Fruit fly (Drosophila melanogaster): ENCODE results near the gene TwdlH.

The TwdlH gene

dm6 chr3R:26633432-26633831 lies at the start of gene TwdlH:
Gene TwdlH, plus strand, starts transcription at chr3R:26633732.
- no peak for TF ChIP-seq Jra (GFP tag; optimal IDR thresholded peaks at IDR 0.05)

dm6 chr3R:26588158-26588584 lies 45.4 kb upstream of the TwdlH start:
- TF ChIP-seq CG9705 (GFP tag; optimal IDR thresholded peaks at IDR 0.05) (no peak), Hnf4 (GFP tag; optimal IDR thresholded peaks at IDR 0.05) (peak; percentile 63), dmrt93B (GFP tag; optimal IDR thresholded peaks at IDR 0.05) (no peak), psq (GFP tag; optimal IDR thresholded peaks at IDR 0.05) (peak; percentile 52), Jra (GFP tag; optimal IDR thresholded peaks at IDR 0.05) (peak; percentile 47), Hr83 (GFP tag; optimal IDR thresholded peaks at IDR 0.05; ENCODE audit: poor library complexity, severe bottlenecking) (peak; percentile 53), pan (optimal IDR thresholded peaks at IDR 0.05) (no peak), woc (GFP tag; optimal IDR thresholded peaks at IDR 0.05) (no peak), CrebA (GFP tag; optimal IDR thresholded peaks at IDR 0.05; ENCODE audit: borderline replicate concordance) (no peak), Abd-B (GFP tag; optimal IDR thresholded peaks at IDR 0.05) (no peak), lola (GFP tag; optimal IDR thresholded peaks at IDR 0.05) (no peak), Dfd (GFP tag; optimal IDR thresholded peaks at IDR 0.05) (no peak), N (GFP tag; optimal IDR thresholded peaks at IDR 0.05) (no peak), tai (GFP tag; optimal IDR thresholded peaks at IDR 0.05) (peak; percentile 66), Dif (GFP tag; optimal IDR thresholded peaks at IDR 0.05; ENCODE audit: partially characterized antibody) (no peak), rgr (GFP tag; optimal IDR thresholded peaks at IDR 0.05) (peak; percentile 54), Myc (optimal IDR thresholded peaks at IDR 0.05) (no peak), dsf (GFP tag; optimal IDR thresholded peaks at IDR 0.05; ENCODE audit: borderline replicate concordance) (no peak), usp (GFP tag; optimal IDR thresholded peaks at IDR 0.05) (no peak), GATAd (GFP tag; optimal IDR thresholded peaks at IDR 0.05) (no peak), OdsH (GFP tag; optimal IDR thresholded peaks at IDR 0.05) (peak; percentile 24), brk (GFP tag; optimal IDR thresholded peaks at IDR 0.05) (peak; percentile 8), br (GFP tag; optimal IDR thresholded peaks at IDR 0.05) (peak; percentile 56), jim (GFP tag; optimal IDR thresholded peaks at IDR 0.05) (no peak), CG32264 (GFP tag; optimal IDR thresholded peaks at IDR 0.05) (no peak), Hr78 (GFP tag; optimal IDR thresholded peaks at IDR 0.05) (no peak), fru (GFP tag; optimal IDR thresholded peaks at IDR 0.05) (peak; percentile 32), Rel (GFP tag; optimal IDR thresholded peaks at IDR 0.05) (no peak), Rel (tag; optimal IDR thresholded peaks at IDR 0.05) (peak; percentile 2), sv (GFP tag; optimal IDR thresholded peaks at IDR 0.05) (no peak), Sp1 (GFP tag; optimal IDR thresholded peaks at IDR 0.05) (no peak), Mio (GFP tag; optimal IDR thresholded peaks at IDR 0.05) (no peak), foxo (GFP tag; optimal IDR thresholded peaks at IDR 0.05) (peak in 1 of 2 experiments; percentile 32), sage (GFP tag; optimal IDR thresholded peaks at IDR 0.05) (no peak), ey (GFP tag; optimal IDR thresholded peaks at IDR 0.05) (no peak), HLH106 (tag; optimal IDR thresholded peaks at IDR 0.05) (no peak), h (GFP tag; optimal IDR thresholded peaks at IDR 0.05) (peak; percentile 61), Vsx2 (GFP tag; optimal IDR thresholded peaks at IDR 0.05; ENCODE audit: partially characterized antibody) (no peak), dl (GFP tag; optimal IDR thresholded peaks at IDR 0.05; ENCODE audit: insufficient read depth in 1 of 2, partially characterized antibody in 2 of 2) (no peak)

- TF ChIP-seq dmrt93B (GFP tag; optimal IDR thresholded peaks at IDR 0.05) (no peak), CG9705 (GFP tag; optimal IDR thresholded peaks at IDR 0.05) (no peak), brk (GFP tag; optimal IDR thresholded peaks at IDR 0.05) (no peak), GATAd (GFP tag; optimal IDR thresholded peaks at IDR 0.05) (no peak), br (GFP tag; optimal IDR thresholded peaks at IDR 0.05) (no peak), lola (GFP tag; optimal IDR thresholded peaks at IDR 0.05) (no peak), HLH106 (tag; optimal IDR thresholded peaks at IDR 0.05) (no peak), Vsx2 (GFP tag; optimal IDR thresholded peaks at IDR 0.05; ENCODE audit: partially characterized antibody) (no peak), Dfd (GFP tag; optimal IDR thresholded peaks at IDR 0.05) (no peak), rgr (GFP tag; optimal IDR thresholded peaks at IDR 0.05) (no peak), Jra (GFP tag; optimal IDR thresholded peaks at IDR 0.05) (no peak), psq (GFP tag; optimal IDR thresholded peaks at IDR 0.05) (no peak), dl (GFP tag; optimal IDR thresholded peaks at IDR 0.05; ENCODE audit: insufficient read depth in 1 of 2, partially characterized antibody in 2 of 2) (no peak), sv (GFP tag; optimal IDR thresholded peaks at IDR 0.05) (no peak), Rel (GFP tag; optimal IDR thresholded peaks at IDR 0.05) (no peak), Rel (tag; optimal IDR thresholded peaks at IDR 0.05) (no peak), usp (GFP tag; optimal IDR thresholded peaks at IDR 0.05) (no peak), CrebA (GFP tag; optimal IDR thresholded peaks at IDR 0.05; ENCODE audit: borderline replicate concordance) (no peak), tai (GFP tag; optimal IDR thresholded peaks at IDR 0.05) (no peak), Mio (GFP tag; optimal IDR thresholded peaks at IDR 0.05) (no peak)
These were observed 39.5 kb upstream of the TwdlH start for dm6 chr3R:26593847-26594542.
